Worm (Caenorhabditis elegans): ENCODE data around the gene clec-118.
A peak's percentile ranks its signal among the peaks of the same experiment; 100 is the strongest.
"Not testable (repeated sequence)": the region's sequence is repeated elsewhere in the genome, so short reads cannot be mapped to it uniquely, and the experiment has no call there.

Gene clec-118

DNA sequence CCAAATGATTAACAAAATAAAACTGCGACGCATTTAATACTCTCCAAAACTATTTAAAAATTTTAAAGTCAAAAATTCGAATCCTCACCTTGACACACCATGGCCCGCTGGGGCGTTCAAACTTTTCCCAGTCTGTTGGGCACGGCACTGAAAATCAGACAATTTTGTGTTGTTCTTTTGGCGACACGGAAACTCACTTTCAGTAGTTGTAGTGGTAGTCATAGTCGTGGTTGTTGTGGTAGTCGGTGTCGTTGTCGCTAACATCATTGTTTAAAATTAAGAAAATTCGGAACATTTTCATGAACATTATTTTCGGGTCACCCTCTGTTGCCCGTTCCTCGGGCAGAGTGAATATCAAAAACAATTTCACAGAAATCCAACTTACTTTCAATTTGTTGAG is at the start of gene clec-118:
clec-118 (minus strand) TSS at position 101 of the 400 bp plus-strand sequence.
- TF ChIP-seq nhr-232, nfya-1, nhr-11 (tag; optimal IDR thresholded peaks at IDR 0.05): not testable (repeated sequence)

DNA sequence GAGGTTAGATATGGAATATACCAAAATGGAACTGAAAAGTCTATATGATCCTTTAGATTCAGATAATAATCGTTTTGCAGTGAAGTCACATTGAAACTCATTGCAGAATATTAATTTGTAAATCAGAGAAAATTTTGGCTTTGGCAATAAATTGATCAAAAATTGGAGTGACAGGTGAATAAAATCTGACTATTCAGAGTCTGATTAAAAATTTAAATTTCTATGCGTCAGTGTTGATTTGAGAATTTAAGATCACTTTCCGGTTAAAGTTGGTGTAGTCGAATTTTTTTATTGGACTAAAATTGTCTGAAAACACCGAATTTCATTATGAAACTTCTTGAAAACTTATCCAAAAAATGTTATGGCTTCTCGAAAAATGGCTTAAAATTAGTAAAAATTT is 49.4 kb upstream of the clec-118 start, which contains the start of gene sri-45:
sri-45 (minus strand) TSS at position 101 of the 400 bp plus-strand sequence.
- TF ChIP-seq odd-2 (tag; optimal IDR thresholded peaks at IDR 0.05) (no peak), dmd-4 (tag; optimal IDR thresholded peaks at IDR 0.05; ENCODE audit: borderline replicate concordance) (no peak), Y22D7AL.16 (tag; optimal IDR thresholded peaks at IDR 0.05) (no peak), nfya-1 (tag; optimal IDR thresholded peaks at IDR 0.05) (no peak), ceh-18 (tag; optimal IDR thresholded peaks at IDR 0.05) (no peak), ceh-48 (tag; optimal IDR thresholded peaks at IDR 0.05) (no peak), ama-1 (optimal IDR thresholded peaks at IDR 0.05) (no peak)

- TF ChIP-seq zip-5 (tag; optimal IDR thresholded peaks at IDR 0.05) (no peak), elt-2 (tag; optimal IDR thresholded peaks at IDR 0.05) (no peak), hlh-8 (tag; optimal IDR thresholded peaks at IDR 0.05) (no peak), ceh-45 (GFP tag; IDR thresholded peaks at IDR 0.05) (no peak), pqm-1 (tag; optimal IDR thresholded peaks at IDR 0.05) (no peak), fax-1 (tag; optimal IDR thresholded peaks at IDR 0.05) (no peak), pat-9 (tag; optimal IDR thresholded peaks at IDR 0.05) (no peak), ceh-19 (GFP tag; optimal IDR thresholded peaks at IDR 0.05) (no peak), odd-2 (tag; optimal IDR thresholded peaks at IDR 0.05) (no peak), rnt-1 (tag; optimal IDR thresholded peaks at IDR 0.05) (no peak), pha-2 (tag; optimal IDR thresholded peaks at IDR 0.05) (no peak), dmd-4 (tag; optimal IDR thresholded peaks at IDR 0.05; ENCODE audit: borderline replicate concordance) (no peak), K02D7.2 (tag; optimal IDR thresholded peaks at IDR 0.05) (no peak)
Observed at ce11 chrII:658369-658768, 46.1 kb upstream of the clec-118 start, which contains the start of gene sdz-24. TSS of gene sdz-24 (plus strand) at chrII:658669.

DNA sequence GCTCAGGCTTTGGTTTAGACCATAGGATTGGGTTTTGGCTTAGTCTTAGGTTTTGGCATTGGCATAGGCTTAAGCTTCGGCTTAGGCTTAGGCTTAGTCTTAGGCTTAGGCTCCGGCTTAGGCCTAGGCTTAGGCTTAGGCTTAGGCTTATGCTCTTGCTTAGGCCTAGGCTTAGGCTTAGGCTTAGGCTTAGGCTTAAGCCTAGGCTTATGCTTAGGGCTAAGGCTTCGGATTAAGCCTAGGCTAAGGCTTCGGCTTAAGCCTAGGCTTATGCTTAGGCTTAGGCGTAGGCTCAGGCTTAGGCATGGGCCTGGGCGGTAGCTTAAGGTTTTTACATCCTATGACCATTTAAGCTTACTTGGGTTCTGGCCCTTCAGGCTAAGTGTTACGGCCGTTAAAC is 39.1 kb upstream of the clec-118 start:
- no peak for TF ChIP-seq ahr-1 (tag; optimal IDR thresholded peaks at IDR 0.05)
- no peak for TF ChIP-seq nhr-232 (tag; optimal IDR thresholded peaks at IDR 0.05)
- no peak for TF ChIP-seq unc-86 (tag; optimal IDR thresholded peaks at IDR 0.05)
- TF ChIP-seq ceh-6 (GFP tag; optimal IDR thresholded peaks at IDR 0.05): no peak
- TF ChIP-seq sdc-2 (tag; optimal IDR thresholded peaks at IDR 0.05): no peak
- no peak for TF ChIP-seq ceh-30 (tag; optimal IDR thresholded peaks at IDR 0.05)
- no peak for TF ChIP-seq odd-2 (tag; optimal IDR thresholded peaks at IDR 0.05)
- peak; percentile 79 for TF ChIP-seq dve-1 (tag; optimal IDR thresholded peaks at IDR 0.05)
- no peak for TF ChIP-seq fkh-6 (tag; optimal IDR thresholded peaks at IDR 0.05)
- TF ChIP-seq hlh-15 (tag; optimal IDR thresholded peaks at IDR 0.05): no peak
- TF ChIP-seq pat-9 (tag; optimal IDR thresholded peaks at IDR 0.05): no peak
- peak; percentile 24 for TF ChIP-seq mec-3 (tag; optimal IDR thresholded peaks at IDR 0.05; ENCODE audit: borderline replicate concordance)
- no peak for TF ChIP-seq ets-4 (tag; optimal IDR thresholded peaks at IDR 0.05)
- no peak for TF ChIP-seq nhr-11 (tag; optimal IDR thresholded peaks at IDR 0.05)

DNA sequence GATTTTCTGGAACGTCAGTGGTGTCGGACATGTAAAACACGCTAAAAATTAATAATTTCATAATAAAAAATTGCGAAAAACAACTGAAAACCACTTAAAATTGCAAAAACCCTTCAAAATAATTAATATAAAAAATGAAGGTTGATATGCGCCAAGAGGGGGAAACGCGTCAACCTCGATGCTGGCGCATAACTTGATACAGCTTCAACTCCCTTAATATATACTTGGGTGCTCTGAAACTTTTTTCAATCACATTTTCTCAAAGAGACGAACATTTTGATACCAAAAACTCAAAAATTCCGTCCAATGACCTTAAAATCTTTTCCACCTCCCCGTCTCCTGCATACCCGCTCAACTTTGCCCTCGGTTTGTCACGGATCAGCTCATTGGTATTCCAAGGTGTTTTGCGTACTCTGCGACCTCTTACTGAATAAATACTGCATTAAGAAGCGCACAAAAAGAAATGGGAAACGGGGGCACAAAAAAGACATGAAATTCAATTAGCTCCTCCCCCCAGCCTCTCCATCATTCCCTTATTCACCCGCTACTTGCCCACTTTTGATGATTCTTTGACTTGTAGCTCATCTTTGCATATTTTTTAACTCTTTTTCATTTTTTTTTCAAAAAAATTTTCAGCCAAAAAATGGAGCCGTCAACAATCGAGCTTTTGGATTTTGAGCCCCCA is 38.2 kb upstream of the clec-118 start, which contains the start of the genes K07E8.7 and frpr-14:
K07E8.7 (minus strand) TSS at position 47 of the 685 bp plus-strand sequence.
frpr-14 (plus strand) TSS at position 635 of the 685 bp plus-strand sequence.
- TF ChIP-seq unc-42 (tag; optimal IDR thresholded peaks at IDR 0.05) (peak; percentile 27), madf-2 (tag; optimal IDR thresholded peaks at IDR 0.05) (no peak)

- TF ChIP-seq C38D4.7 (GFP tag; optimal IDR thresholded peaks at IDR 0.05) (no peak), dve-1 (tag; optimal IDR thresholded peaks at IDR 0.05) (peak; percentile 80)
Observed at ce11 chrII:643733-644132, 31.5 kb upstream of the clec-118 start.
